Worm (Caenorhabditis elegans) whole organism, L4 larva: Measurements from ENCODE around the gene T28C6.10.

Experiments
- cey-2 ChIP-seq: sonication (generic microtip); optimal IDR thresholded peaks from 3 replicates; lab custom pipeline; 2017; ENCODE audit warnings: missing genetic modification characterization, mild to moderate bottlenecking, missing compliant biosample characterization, antibody characterized with exemption, borderline replicate concordance; ENCODE audit not compliant: insufficient read depth
- daf-12 ChIP-seq: fragments of 150-350 bp; optimal IDR thresholded peaks from 2 replicates; lab custom pipeline; 2014; ENCODE audit warnings: missing biosample characterization, missing genetic modification reagents, missing genetic modification characterization
- egl-27 ChIP-seq: sonication (generic microtip); optimal IDR thresholded peaks from 3 replicates; lab custom pipeline; 2017; ENCODE audit warnings: missing biosample characterization, missing genetic modification reagents, missing genetic modification characterization
- egl-43 ChIP-seq: fragments of 200-800 bp; sonication (Bioruptor generic); IDR thresholded peaks from 2 replicates; pipeline ENCODE4 v1.3.6; 2022; ENCODE audit warnings: missing genetic modification reagents, missing genetic modification characterization, missing compliant biosample characterization
- lin-13 ChIP-seq: fragments of 150-350 bp; optimal IDR thresholded peaks from 2 replicates; lab custom pipeline; 2014; ENCODE audit warnings: missing biosample characterization, missing genetic modification reagents, missing genetic modification characterization
- lin-29 ChIP-seq: fragments of 200-800 bp; sonication (Bioruptor generic); IDR thresholded peaks from 2 replicates; pipeline ENCODE4 v1.3.6; 2022; ENCODE audit warnings: missing genetic modification reagents, missing genetic modification characterization, missing compliant biosample characterization
- lir-3 ChIP-seq: sonication (generic microtip); optimal IDR thresholded peaks from 2 replicates; lab custom pipeline; 2016; ENCODE audit warnings: mild to moderate bottlenecking, missing genetic modification characterization, missing compliant biosample characterization
- mxl-2 ChIP-seq: fragments of 200-800 bp; sonication (Bioruptor generic); conservative IDR thresholded peaks from 2 replicates; pipeline ENCODE4 v1.3.6; 2022; ENCODE audit warnings: missing genetic modification reagents, missing genetic modification characterization, missing compliant biosample characterization
- sdz-12 ChIP-seq: fragments of 200-800 bp; sonication (Bioruptor generic); optimal IDR thresholded peaks from 2 replicates; lab custom pipeline; 2018; ENCODE audit warnings: mild to moderate bottlenecking, missing genetic modification characterization, missing compliant biosample characterization
- unc-39 ChIP-seq: sonication (generic microtip); optimal IDR thresholded peaks from 2 replicates; lab custom pipeline; 2017; ENCODE audit warnings: missing biosample characterization, missing genetic modification characterization

- TF ChIP-seq lir-3 (no peak), unc-39 (tag; lab: Kevin White, UChicago) (no peak), daf-12 (no peak), lin-13 (no peak), egl-27 (tag; lab: Kevin White, UChicago) (no peak), egl-43 (no peak), sdz-12 (GFP tag; lab: Kevin White, UChicago) (no peak), mxl-2 (no peak), cey-2 (tag; lab: Kevin White, UChicago) (no peak), lin-29 (GFP tag; lab: Robert Waterston, UW) (no peak)
Observed at ce11 chrIV:8826606-8827000, 8.9 kb downstream of the T28C6.10 start.
